Worm (Caenorhabditis elegans): ENCODE results near the gene srw-68.

srw-68 gene

ce11 chrV:7411695-7412094 lies 14.8 kb downstream of the srw-68 start, which contains the start of gene str-41:
Gene str-41 (plus strand): TSS chrV:7411995.
- TF ChIP-seq sea-1 (GFP tag; conservative IDR thresholded peaks at IDR 0.05) (no peak), tra-4 (tag; optimal IDR thresholded peaks at IDR 0.05) (no peak), tbx-37 (GFP tag; conservative IDR thresholded peaks at IDR 0.05) (no peak), tbx-11 (GFP tag; IDR thresholded peaks at IDR 0.05) (no peak), flt-1 (GFP tag; IDR thresholded peaks at IDR 0.05) (no peak), hmbx-1 (tag; optimal IDR thresholded peaks at IDR 0.05) (no peak), ceh-36 (tag; optimal IDR thresholded peaks at IDR 0.05) (no peak), aly-1 (tag; optimal IDR thresholded peaks at IDR 0.05) (no peak), hnd-1 (tag; optimal IDR thresholded peaks at IDR 0.05) (no peak), pes-1 (GFP tag; IDR thresholded peaks at IDR 0.05) (no peak), scrt-1 (GFP tag; IDR thresholded peaks at IDR 0.05) (no peak), F13C5.2 (tag; optimal IDR thresholded peaks at IDR 0.05) (no peak), B0310.2 (tag; optimal IDR thresholded peaks at IDR 0.05) (no peak), ceh-13 (GFP tag; optimal IDR thresholded peaks at IDR 0.05) (no peak), ets-7 (tag; optimal IDR thresholded peaks at IDR 0.05) (no peak), ama-1 (optimal IDR thresholded peaks at IDR 0.05) (no peak), hmg-4 (GFP tag; optimal IDR thresholded peaks at IDR 0.05) (no peak)

ce11 chrV:7409599-7409998 lies 16.9 kb downstream of the srw-68 start, which contains the start of gene R13D7.2:
Gene R13D7.2 (plus strand): TSS chrV:7409899.
- TF ChIP-seq aly-1 (tag; optimal IDR thresholded peaks at IDR 0.05) (no peak), ceh-13 (GFP tag; optimal IDR thresholded peaks at IDR 0.05) (no peak), B0310.2 (tag; optimal IDR thresholded peaks at IDR 0.05) (no peak), tra-4 (tag; optimal IDR thresholded peaks at IDR 0.05) (no peak)

ce11 chrV:7408520-7408919 lies 18.0 kb downstream of the srw-68 start, which contains the start of gene srt-6:
Gene srt-6 (minus strand): TSS chrV:7408814.
- TF ChIP-seq flt-1 (GFP tag; IDR thresholded peaks at IDR 0.05): no peak
- TF ChIP-seq tra-4 (tag; optimal IDR thresholded peaks at IDR 0.05): no peak
- TF ChIP-seq B0310.2 (tag; optimal IDR thresholded peaks at IDR 0.05): no peak
- no peak for TF ChIP-seq ceh-13 (GFP tag; optimal IDR thresholded peaks at IDR 0.05)
- TF ChIP-seq tbx-37 (GFP tag; conservative IDR thresholded peaks at IDR 0.05): no peak
- TF ChIP-seq tbx-11 (GFP tag; IDR thresholded peaks at IDR 0.05): no peak
- TF ChIP-seq ets-7 (tag; optimal IDR thresholded peaks at IDR 0.05): no peak
- TF ChIP-seq hmbx-1 (tag; optimal IDR thresholded peaks at IDR 0.05): no peak
- no peak for TF ChIP-seq ceh-36 (tag; optimal IDR thresholded peaks at IDR 0.05)

ce11 chrV:7403501-7403900 lies 23.0 kb downstream of the srw-68 start:
- TF ChIP-seq flt-1 (GFP tag; IDR thresholded peaks at IDR 0.05): no peak
- no peak for TF ChIP-seq tbx-37 (GFP tag; conservative IDR thresholded peaks at IDR 0.05)
- TF ChIP-seq scrt-1 (GFP tag; IDR thresholded peaks at IDR 0.05): no peak
- TF ChIP-seq B0310.2 (tag; optimal IDR thresholded peaks at IDR 0.05): no peak
- no peak for TF ChIP-seq sea-1 (GFP tag; conservative IDR thresholded peaks at IDR 0.05)

- no peak for TF ChIP-seq flt-1 (GFP tag; IDR thresholded peaks at IDR 0.05)
- TF ChIP-seq scrt-1 (GFP tag; IDR thresholded peaks at IDR 0.05): no peak
- TF ChIP-seq sea-1 (GFP tag; conservative IDR thresholded peaks at IDR 0.05): no peak
- TF ChIP-seq pes-1 (GFP tag; IDR thresholded peaks at IDR 0.05): no peak
- no peak for TF ChIP-seq aly-1 (tag; optimal IDR thresholded peaks at IDR 0.05)
- no peak for TF ChIP-seq ceh-13 (GFP tag; optimal IDR thresholded peaks at IDR 0.05)
Measured at ce11 chrV:7402355-7402754, 24.1 kb downstream of the srw-68 start, which contains the start of gene srj-13. Gene srj-13 (plus strand): TSS chrV:7402655.

ce11 chrV:7400588-7400987 lies 25.9 kb downstream of the srw-68 start, which contains the start of gene srx-60:
Gene srx-60 (plus strand): TSS chrV:7400888.
- TF ChIP-seq hmbx-1 (tag; optimal IDR thresholded peaks at IDR 0.05) (no peak), ceh-13 (GFP tag; optimal IDR thresholded peaks at IDR 0.05) (no peak), pes-1 (GFP tag; IDR thresholded peaks at IDR 0.05) (no peak), F13C5.2 (tag; optimal IDR thresholded peaks at IDR 0.05) (no peak), ceh-36 (tag; optimal IDR thresholded peaks at IDR 0.05) (no peak), B0310.2 (tag; optimal IDR thresholded peaks at IDR 0.05) (no peak), hnd-1 (tag; optimal IDR thresholded peaks at IDR 0.05) (no peak), sea-1 (GFP tag; conservative IDR thresholded peaks at IDR 0.05) (no peak), flt-1 (GFP tag; IDR thresholded peaks at IDR 0.05) (no peak), tbx-37 (GFP tag; conservative IDR thresholded peaks at IDR 0.05) (no peak), hmg-4 (GFP tag; optimal IDR thresholded peaks at IDR 0.05) (no peak), scrt-1 (GFP tag; IDR thresholded peaks at IDR 0.05) (no peak), ama-1 (optimal IDR thresholded peaks at IDR 0.05) (no peak), ets-7 (tag; optimal IDR thresholded peaks at IDR 0.05) (no peak), tbx-11 (GFP tag; IDR thresholded peaks at IDR 0.05) (no peak), tra-4 (tag; optimal IDR thresholded peaks at IDR 0.05) (no peak), aly-1 (tag; optimal IDR thresholded peaks at IDR 0.05) (no peak)

ce11 chrV:7400095-7400494 lies 26.4 kb downstream of the srw-68 start, which contains the start of gene cnc-9:
Gene cnc-9 (minus strand): TSS chrV:7400195.
- TF ChIP-seq ceh-13 (GFP tag; optimal IDR thresholded peaks at IDR 0.05): no peak
- no peak for TF ChIP-seq tra-4 (tag; optimal IDR thresholded peaks at IDR 0.05)
- TF ChIP-seq tbx-11 (GFP tag; IDR thresholded peaks at IDR 0.05): no peak
- no peak for TF ChIP-seq hmbx-1 (tag; optimal IDR thresholded peaks at IDR 0.05)

ce11 chrV:7399202-7399601 lies 27.3 kb downstream of the srw-68 start, which contains the start of gene gst-41:
Gene gst-41 (minus strand): TSS chrV:7399302.
- TF ChIP-seq aly-1 (tag; optimal IDR thresholded peaks at IDR 0.05): no peak
- no peak for TF ChIP-seq hmbx-1 (tag; optimal IDR thresholded peaks at IDR 0.05)
- TF ChIP-seq tbx-37 (GFP tag; conservative IDR thresholded peaks at IDR 0.05): no peak
- no peak for TF ChIP-seq hmg-4 (GFP tag; optimal IDR thresholded peaks at IDR 0.05)
- TF ChIP-seq tra-4 (tag; optimal IDR thresholded peaks at IDR 0.05): no peak
- no peak for TF ChIP-seq ama-1 (optimal IDR thresholded peaks at IDR 0.05)
- TF ChIP-seq pes-1 (GFP tag; IDR thresholded peaks at IDR 0.05): no peak
- no peak for TF ChIP-seq ets-7 (tag; optimal IDR thresholded peaks at IDR 0.05)
- no peak for TF ChIP-seq F13C5.2 (tag; optimal IDR thresholded peaks at IDR 0.05)
- TF ChIP-seq tbx-11 (GFP tag; IDR thresholded peaks at IDR 0.05): no peak

All from whole organism, early embryonic.